Worm (Caenorhabditis elegans) whole organism, L3 larva: ENCODE results near the gene cpin-1.

Experiments
- R02D3.7 ChIP-seq: fragments of 150-350 bp; optimal IDR thresholded peaks from 2 replicates; lab custom pipeline; 2014; ENCODE audit warnings: missing biosample characterization, missing genetic modification characterization
- ZK546.5 ChIP-seq: sonication (generic microtip); optimal IDR thresholded peaks from 2 replicates; lab custom pipeline; 2017; ENCODE audit warnings: missing biosample characterization, missing genetic modification characterization
- aly-2 ChIP-seq: fragments of 150-350 bp; optimal IDR thresholded peaks from 2 replicates; lab custom pipeline; 2014; ENCODE audit warnings: missing biosample characterization, missing genetic modification characterization
- ama-1 ChIP-seq: fragments of 150-350 bp; optimal IDR thresholded peaks from 2 replicates; lab custom pipeline; 2018
- ceh-16 ChIP-seq: sonication (generic microtip); optimal IDR thresholded peaks from 2 replicates; lab custom pipeline; 2017; ENCODE audit warnings: missing biosample characterization, missing genetic modification characterization
- ceh-28 ChIP-seq: fragments of 150-350 bp; optimal IDR thresholded peaks from 2 replicates; lab custom pipeline; 2014; ENCODE audit warnings: missing biosample characterization, missing genetic modification reagents, missing genetic modification characterization
- ceh-82 ChIP-seq: fragments of 150-350 bp; optimal IDR thresholded peaks from 2 replicates; lab custom pipeline; 2014; ENCODE audit warnings: missing biosample characterization, missing genetic modification characterization
- ceh-9 ChIP-seq: sonication (generic microtip); optimal IDR thresholded peaks from 2 replicates; lab custom pipeline; 2018; ENCODE audit warnings: missing biosample characterization, missing genetic modification characterization
- egl-27 ChIP-seq: sonication (generic microtip); optimal IDR thresholded peaks from 4 replicates; lab custom pipeline; 2017; ENCODE audit warnings: missing biosample characterization, missing genetic modification reagents, missing genetic modification characterization
- egl-5 ChIP-seq: fragments of 150-350 bp; optimal IDR thresholded peaks from 2 replicates; lab custom pipeline; 2017; ENCODE audit warnings: missing biosample characterization, missing genetic modification reagents, missing genetic modification characterization, inconsistent platforms
- elt-1 ChIP-seq: fragments of 150-350 bp; optimal IDR thresholded peaks from 2 replicates; lab custom pipeline; 2014; ENCODE audit warnings: missing biosample characterization, missing genetic modification characterization
- elt-2 ChIP-seq: sonication (generic microtip); optimal IDR thresholded peaks from 2 replicates; lab custom pipeline; 2016; ENCODE audit warnings: missing genetic modification reagents, mild to moderate bottlenecking, missing genetic modification characterization, missing compliant biosample characterization
- elt-3 ChIP-seq, 3 experiments: fragments of 150-350 bp in 1 of 3; sonication (generic microtip) in 2 of 3; optimal IDR thresholded peaks; 2 replicates in 2 of 3; 4 replicates in 1 of 3; lab custom pipeline; 2014 to 2017; ENCODE audit warnings: missing biosample characterization in 3 of 3, missing genetic modification characterization in 3 of 3
- eor-1 ChIP-seq, 2 experiments: fragments of 150-350 bp; optimal IDR thresholded peaks; 2 replicates each; lab custom pipeline; 2014 to 2018; ENCODE audit warnings: missing biosample characterization in 2 of 2, missing genetic modification characterization in 2 of 2
- fkh-10 ChIP-seq: sonication (generic microtip); optimal IDR thresholded peaks from 2 replicates; lab custom pipeline; 2017; ENCODE audit warnings: missing biosample characterization, missing genetic modification reagents, missing genetic modification characterization
- fkh-2 ChIP-seq: fragments of 150-350 bp; optimal IDR thresholded peaks from 2 replicates; lab custom pipeline; 2014; ENCODE audit warnings: missing biosample characterization, missing genetic modification reagents, missing genetic modification characterization
- fos-1 ChIP-seq: fragments of 150-350 bp; optimal IDR thresholded peaks from 2 replicates; lab custom pipeline; 2014; ENCODE audit warnings: missing biosample characterization, missing genetic modification characterization
- hmg-11 ChIP-seq: sonication (generic microtip); optimal IDR thresholded peaks from 2 replicates; lab custom pipeline; 2016; ENCODE audit warnings: missing genetic modification characterization, missing compliant biosample characterization
- lin-15B ChIP-seq: fragments of 150-350 bp; optimal IDR thresholded peaks from 2 replicates; lab custom pipeline; 2014; ENCODE audit warnings: missing biosample characterization, missing genetic modification characterization
- lsy-12 ChIP-seq: sonication (generic microtip); optimal IDR thresholded peaks from 2 replicates; lab custom pipeline; 2016; ENCODE audit warnings: mild to moderate bottlenecking, missing genetic modification characterization, missing compliant biosample characterization
- mdl-1 ChIP-seq: fragments of 150-350 bp; optimal IDR thresholded peaks from 2 replicates; lab custom pipeline; 2014; ENCODE audit warnings: missing biosample characterization, missing genetic modification characterization
- mml-1 ChIP-seq: fragments of 150-350 bp; sonication (generic microtip); optimal IDR thresholded peaks from 3 replicates; lab custom pipeline; 2014; ENCODE audit warnings: missing biosample characterization, missing genetic modification characterization
- nfya-1 ChIP-seq: sonication (generic microtip); optimal IDR thresholded peaks from 2 replicates; lab custom pipeline; 2017; ENCODE audit warnings: missing genetic modification characterization, mild to moderate bottlenecking, missing compliant biosample characterization, antibody characterized with exemption, moderate library complexity; ENCODE audit not compliant: insufficient read depth
- nhr-11 ChIP-seq: fragments of 150-350 bp; optimal IDR thresholded peaks from 2 replicates; lab custom pipeline; 2014; ENCODE audit warnings: missing biosample characterization, missing genetic modification characterization
- nhr-12 ChIP-seq: fragments of 150-350 bp; optimal IDR thresholded peaks from 2 replicates; lab custom pipeline; 2014; ENCODE audit warnings: missing biosample characterization, missing genetic modification characterization
- nhr-23 ChIP-seq: fragments of 150-350 bp; optimal IDR thresholded peaks from 2 replicates; lab custom pipeline; 2014; ENCODE audit warnings: missing biosample characterization, missing genetic modification reagents, missing genetic modification characterization
- nhr-237 ChIP-seq: fragments of 150-350 bp; optimal IDR thresholded peaks from 2 replicates; lab custom pipeline; 2014; ENCODE audit warnings: missing biosample characterization, missing genetic modification characterization
- nhr-25 ChIP-seq: sonication (generic microtip); optimal IDR thresholded peaks from 2 replicates; lab custom pipeline; 2017; ENCODE audit warnings: missing biosample characterization, missing genetic modification characterization
- nhr-28 ChIP-seq: fragments of 150-350 bp; optimal IDR thresholded peaks from 2 replicates; lab custom pipeline; 2014; ENCODE audit warnings: missing biosample characterization, missing genetic modification characterization
- nhr-43 ChIP-seq: sonication (generic microtip); optimal IDR thresholded peaks from 2 replicates; lab custom pipeline; 2016; ENCODE audit warnings: mild to moderate bottlenecking, missing genetic modification characterization, missing compliant biosample characterization; ENCODE audit not compliant: poor library complexity, severe bottlenecking
- nhr-67 ChIP-seq: fragments of 150-350 bp; optimal IDR thresholded peaks from 2 replicates; lab custom pipeline; 2014; ENCODE audit warnings: missing biosample characterization, missing genetic modification characterization
- nhr-76 ChIP-seq: fragments of 150-350 bp; sonication (generic microtip); optimal IDR thresholded peaks from 5 replicates; lab custom pipeline; 2014; ENCODE audit warnings: missing biosample characterization, missing genetic modification characterization
- nhr-77 ChIP-seq: fragments of 150-350 bp; optimal IDR thresholded peaks from 2 replicates; lab custom pipeline; 2014; ENCODE audit warnings: missing biosample characterization, missing genetic modification characterization
- pha-4 ChIP-seq: fragments of 150-350 bp; optimal IDR thresholded peaks from 2 replicates; lab custom pipeline; 2014; ENCODE audit warnings: missing biosample characterization, missing genetic modification reagents, missing genetic modification characterization
- pqm-1 ChIP-seq: fragments of 150-350 bp; optimal IDR thresholded peaks from 2 replicates; lab custom pipeline; 2017; ENCODE audit warnings: missing biosample characterization, missing genetic modification characterization, inconsistent platforms
- skn-1 ChIP-seq: fragments of 150-350 bp; optimal IDR thresholded peaks from 2 replicates; lab custom pipeline; 2014; ENCODE audit warnings: missing biosample characterization, missing genetic modification characterization
- snpc-4 ChIP-seq: fragments of 150-350 bp; optimal IDR thresholded peaks from 2 replicates; lab custom pipeline; 2014; ENCODE audit warnings: missing biosample characterization, missing genetic modification characterization
- tbx-2 ChIP-seq: sonication (generic microtip); optimal IDR thresholded peaks from 2 replicates; lab custom pipeline; 2016; ENCODE audit warnings: mild to moderate bottlenecking, missing genetic modification characterization, missing compliant biosample characterization
- unc-39 ChIP-seq: sonication (generic microtip); optimal IDR thresholded peaks from 4 replicates; lab custom pipeline; 2017; ENCODE audit warnings: missing biosample characterization, missing genetic modification characterization
- unc-62 ChIP-seq: fragments of 150-350 bp; sonication (generic microtip); optimal IDR thresholded peaks from 4 replicates; lab custom pipeline; 2014; ENCODE audit warnings: missing biosample characterization, missing genetic modification reagents, missing genetic modification characterization
- ztf-11 ChIP-seq: fragments of 150-350 bp; optimal IDR thresholded peaks from 2 replicates; lab custom pipeline; 2014; ENCODE audit warnings: missing biosample characterization, missing genetic modification characterization
- ztf-4 ChIP-seq: fragments of 150-350 bp; optimal IDR thresholded peaks from 2 replicates; lab custom pipeline; 2014; ENCODE audit warnings: missing biosample characterization, missing genetic modification characterization

Gene cpin-1

ce11 chrIV:9423095-9423494 is 27.4 kb upstream of the cpin-1 start, which contains the start of gene srxa-2:
srxa-2 (plus strand) TSS chrIV:9423395.
- TF ChIP-seq nfya-1 (tag; lab: Kevin White, UChicago) = no peak

- TF ChIP-seq fkh-2 (no peak), mdl-1 (tag; lab: Kevin White, UChicago) (no peak), ZK546.5 (tag; lab: Kevin White, UChicago) (no peak), R02D3.7 (tag; lab: Kevin White, UChicago) (no peak), ceh-28 (tag; lab: Kevin White, UChicago) (no peak), tbx-2 (no peak), nhr-43 (tag; lab: Kevin White, UChicago) (no peak), pha-4 (tag; lab: Kevin White, UChicago) (no peak), nhr-23 (no peak), unc-62 (no peak)
Measured at ce11 chrIV:9427959-9428358, 22.5 kb upstream of the cpin-1 start, which contains the start of gene F59B8.1. F59B8.1 (plus strand) TSS chrIV:9428259.

ce11 chrIV:9432327-9432726 is 18.1 kb upstream of the cpin-1 start:
- no peak for TF ChIP-seq nhr-28
- no peak for TF ChIP-seq pha-4 (tag; lab: Kevin White, UChicago)
- no peak for TF ChIP-seq elt-3 (tag; optimal IDR thresholded peaks at IDR 0.05; lab: Kevin White, UChicago)
- no peak for TF ChIP-seq skn-1 (tag; lab: Kevin White, UChicago)
- TF ChIP-seq, all 47 proteins: peak for 0

- no peak for TF ChIP-seq nhr-237 (tag; lab: Kevin White, UChicago)
- no peak for TF ChIP-seq lin-15B (tag; lab: Kevin White, UChicago)
- no peak for TF ChIP-seq ZK546.5 (tag; lab: Kevin White, UChicago)
- no peak for TF ChIP-seq snpc-4 (tag; lab: Kevin White, UChicago)
- TF ChIP-seq elt-1 (tag; lab: Kevin White, UChicago) = no peak
- TF ChIP-seq ama-1 = peak; percentile 96
- peak in 1 of 3 experiments; percentile 10 for TF ChIP-seq elt-3 (tag; optimal IDR thresholded peaks at IDR 0.05; lab: Kevin White, UChicago)
- no peak for TF ChIP-seq R02D3.7 (tag; lab: Kevin White, UChicago)
- TF ChIP-seq elt-2 = peak; percentile 50
- TF ChIP-seq nhr-11 (tag; lab: Kevin White, UChicago) = no peak
- peak; percentile 63 for TF ChIP-seq lsy-12 (tag; lab: Kevin White, UChicago)
- no peak for TF ChIP-seq ceh-16 (tag; lab: Kevin White, UChicago)
- no peak for TF ChIP-seq aly-2
- peak; percentile 60 for TF ChIP-seq nhr-25
- no peak for TF ChIP-seq pha-4 (tag; lab: Kevin White, UChicago)
- TF ChIP-seq fkh-2 = no peak
- peak; percentile 32 for TF ChIP-seq nhr-23
- TF ChIP-seq nfya-1 (tag; lab: Kevin White, UChicago) = peak; percentile 12
- peak; percentile 4 for TF ChIP-seq pqm-1
- no peak for TF ChIP-seq egl-27 (tag; lab: Kevin White, UChicago)
- no peak for TF ChIP-seq ceh-28 (tag; lab: Kevin White, UChicago)
- TF ChIP-seq nhr-43 (tag; lab: Kevin White, UChicago) = peak; percentile 56
- no peak for TF ChIP-seq hmg-11 (tag; lab: Kevin White, UChicago)
- no peak for TF ChIP-seq unc-39 (tag; lab: Kevin White, UChicago)
- TF ChIP-seq tbx-2 = peak; percentile 40
Measured at ce11 chrIV:9438753-9439152, 11.7 kb upstream of the cpin-1 start.

- no peak for TF ChIP-seq nhr-28
- TF ChIP-seq fkh-10 (GFP tag; lab: Kevin White, UChicago) = no peak
- TF ChIP-seq nhr-11 (tag; lab: Kevin White, UChicago) = no peak
- TF ChIP-seq unc-62 = no peak
- TF ChIP-seq fos-1 (tag; lab: Kevin White, UChicago) = no peak
- TF ChIP-seq fkh-2 = no peak
- no peak for TF ChIP-seq mml-1 (tag; lab: Kevin White, UChicago)
- TF ChIP-seq nhr-77 (tag; lab: Kevin White, UChicago) = no peak
- no peak for TF ChIP-seq ZK546.5 (tag; lab: Kevin White, UChicago)
- TF ChIP-seq ceh-9 = no peak
- no peak for TF ChIP-seq tbx-2
- TF ChIP-seq egl-5 (tag; lab: Kevin White, UChicago) = no peak
- TF ChIP-seq elt-2 = no peak
- TF ChIP-seq pqm-1 = peak; percentile 17
- TF ChIP-seq ceh-82 (tag; lab: Kevin White, UChicago) = no peak
- no peak for TF ChIP-seq mdl-1 (tag; lab: Kevin White, UChicago)
- peak; percentile 89 for TF ChIP-seq ama-1
- peak; percentile 27 for TF ChIP-seq hmg-11 (tag; lab: Kevin White, UChicago)
- no peak for TF ChIP-seq nhr-12 (tag; lab: Kevin White, UChicago)
- TF ChIP-seq eor-1 (tag; optimal IDR thresholded peaks at IDR 0.05; lab: Kevin White, UChicago) = no peak
- peak; percentile 45 for TF ChIP-seq nhr-23
- no peak for TF ChIP-seq nhr-76
- peak; percentile 25 for TF ChIP-seq pha-4 (tag; lab: Kevin White, UChicago)
- no peak for TF ChIP-seq aly-2
- no peak for TF ChIP-seq ztf-11 (tag; lab: Kevin White, UChicago)
- no peak for TF ChIP-seq lsy-12 (tag; lab: Kevin White, UChicago)
- no peak for TF ChIP-seq ceh-28 (tag; lab: Kevin White, UChicago)
- TF ChIP-seq lin-15B (tag; lab: Kevin White, UChicago) = peak; percentile 62
- TF ChIP-seq skn-1 (tag; lab: Kevin White, UChicago) = no peak
- TF ChIP-seq nhr-67 (tag; lab: Kevin White, UChicago) = no peak
- peak; percentile 83 for TF ChIP-seq snpc-4 (tag; lab: Kevin White, UChicago)
- no peak for TF ChIP-seq ztf-4 (tag; lab: Kevin White, UChicago)
Measured at ce11 chrIV:9440880-9441336, 9.6 kb upstream of the cpin-1 start, which contains the start of gene idh-1. idh-1 (minus strand) TSS chrIV:9441107.
